Fruit fly (Drosophila melanogaster) whole organism, embryonic: ENCODE results near the gene CG3566.
A peak's percentile ranks its signal among the peaks of the same experiment; 100 is the strongest.

Source experiments
- Atf-2 ChIP-seq: fragments of 200-800 bp; sonication (Bioruptor generic); optimal IDR thresholded peaks from 2 replicates; lab custom pipeline; 2016; ENCODE audit warnings: missing biosample characterization, missing genetic modification characterization
- CG10979 ChIP-seq: fragments of 200-800 bp; sonication (Bioruptor generic); optimal IDR thresholded peaks from 2 replicates; lab custom pipeline; 2018; ENCODE audit warnings: missing biosample characterization, mild to moderate bottlenecking, missing genetic modification characterization, moderate library complexity
- CG11093 ChIP-seq: fragments of 200-800 bp; sonication (Bioruptor generic); IDR thresholded peaks from 3 replicates; pipeline ENCODE4 v1.3.6; 2022; ENCODE audit warnings: missing biosample characterization, missing genetic modification characterization
- CG12659 ChIP-seq: fragments of 200-800 bp; sonication (Bioruptor generic); optimal IDR thresholded peaks from 3 replicates; lab custom pipeline; 2017; ENCODE audit warnings: mild to moderate bottlenecking, missing biosample characterization, missing genetic modification reagents, missing genetic modification characterization
- CG13123 ChIP-seq: fragments of 200-800 bp; sonication (Bioruptor generic); optimal IDR thresholded peaks from 2 replicates; lab custom pipeline; 2016; ENCODE audit warnings: missing biosample characterization, missing genetic modification characterization
- CG13624 ChIP-seq: fragments of 200-800 bp; sonication (Bioruptor generic); optimal IDR thresholded peaks from 2 replicates; lab custom pipeline; 2016; ENCODE audit warnings: missing biosample characterization, missing genetic modification characterization
- CG17186 ChIP-seq: fragments of 200-800 bp; sonication (Bioruptor generic); optimal IDR thresholded peaks from 3 replicates; lab custom pipeline; 2017; ENCODE audit warnings: missing biosample characterization, missing genetic modification reagents, missing genetic modification characterization
- CG2120 ChIP-seq: fragments of 200-800 bp; sonication (Bioruptor generic); optimal IDR thresholded peaks from 3 replicates; lab custom pipeline; 2016; ENCODE audit warnings: missing biosample characterization, missing genetic modification characterization
- CG30431 ChIP-seq: fragments of 200-800 bp; sonication (Bioruptor generic); optimal IDR thresholded peaks from 2 replicates; lab custom pipeline; 2017; ENCODE audit warnings: missing biosample characterization, missing genetic modification characterization
- CG3838 ChIP-seq: fragments of 200-800 bp; sonication (Bioruptor generic); optimal IDR thresholded peaks from 3 replicates; lab custom pipeline; 2016; ENCODE audit warnings: missing biosample characterization, missing genetic modification characterization
- CG3847 ChIP-seq: fragments of 200-800 bp; sonication (Bioruptor generic); IDR thresholded peaks from 2 replicates; pipeline ENCODE4 v1.3.6; 2022; ENCODE audit warnings: missing biosample characterization, missing genetic modification characterization
- CG4424 ChIP-seq: fragments of 200-800 bp; sonication (Bioruptor generic); optimal IDR thresholded peaks from 3 replicates; lab custom pipeline; 2016; ENCODE audit warnings: missing biosample characterization, missing genetic modification characterization
- CG6254 ChIP-seq: fragments of 200-800 bp; sonication (Bioruptor generic); optimal IDR thresholded peaks from 3 replicates; lab custom pipeline; 2017; ENCODE audit warnings: mild to moderate bottlenecking, missing biosample characterization, missing genetic modification reagents, missing genetic modification characterization
- CG7271 ChIP-seq: fragments of 200-800 bp; sonication (Bioruptor generic); optimal IDR thresholded peaks from 2 replicates; lab custom pipeline; 2018; ENCODE audit warnings: missing biosample characterization, mild to moderate bottlenecking, missing genetic modification characterization, moderate library complexity
- CG8944 ChIP-seq: fragments of 200-800 bp; sonication (Bioruptor generic); optimal IDR thresholded peaks from 3 replicates; lab custom pipeline; 2016; ENCODE audit warnings: missing biosample characterization, missing genetic modification characterization
- CG9215 ChIP-seq: fragments of 200-800 bp; sonication (Bioruptor generic); IDR thresholded peaks from 2 replicates; pipeline ENCODE4 v1.3.6; 2022; ENCODE audit warnings: missing biosample characterization, missing genetic modification characterization
- Dll ChIP-seq: fragments of 200-800 bp; sonication (Bioruptor generic); IDR thresholded peaks from 4 replicates; pipeline ENCODE4 v1.3.6; 2022; ENCODE audit warnings: missing biosample characterization, missing genetic modification characterization; ENCODE audit not compliant: partially characterized antibody
- Doc2 ChIP-seq: fragments of 200-800 bp; sonication (Bioruptor generic); IDR thresholded peaks from 2 replicates; pipeline ENCODE4 v1.3.6; 2022; ENCODE audit warnings: missing biosample characterization, missing genetic modification characterization
- E2f1 ChIP-seq: fragments of 200-800 bp; sonication (Bioruptor generic); IDR thresholded peaks from 2 replicates; pipeline ENCODE4 v1.3.6; 2022; ENCODE audit warnings: missing biosample characterization, missing genetic modification characterization
- Eip74EF ChIP-seq, 2 experiments: fragments of 200-800 bp in 1 of 2; fragments of >200 bp in 1 of 2; sonication (Bioruptor generic) in 1 of 2; optimal IDR thresholded peaks; 2 replicates each; lab custom pipeline; 2017 to 2019; ENCODE audit warnings: missing biosample characterization in 2 of 2, missing genetic modification characterization in 2 of 2, mild to moderate bottlenecking in 1 of 2, moderate library complexity in 1 of 2
- Hmx ChIP-seq: fragments of 200-800 bp; sonication (Bioruptor generic); optimal IDR thresholded peaks from 2 replicates; lab custom pipeline; 2016; ENCODE audit warnings: missing biosample characterization, missing genetic modification characterization
- Lpt ChIP-seq: fragments of >200 bp; optimal IDR thresholded peaks from 2 replicates; lab custom pipeline; 2018; ENCODE audit warnings: missing biosample characterization, missing genetic modification characterization
- Neu2 ChIP-seq: fragments of 200-800 bp; sonication (Bioruptor generic); optimal IDR thresholded peaks from 3 replicates; lab custom pipeline; 2016; ENCODE audit warnings: missing biosample characterization, missing genetic modification characterization, borderline replicate concordance
- Nf-YB ChIP-seq: fragments of 200-800 bp; sonication (Bioruptor generic); optimal IDR thresholded peaks from 3 replicates; lab custom pipeline; 2019; ENCODE audit warnings: missing biosample characterization, mild to moderate bottlenecking, missing genetic modification characterization, moderate library complexity
- NfI ChIP-seq: fragments of 200-800 bp; sonication (Bioruptor generic); optimal IDR thresholded peaks from 3 replicates; lab custom pipeline; 2018; ENCODE audit warnings: missing biosample characterization, mild to moderate bottlenecking, missing genetic modification characterization, moderate library complexity
- Opbp ChIP-seq: fragments of 200-800 bp; sonication (Bioruptor generic); IDR thresholded peaks from 3 replicates; pipeline ENCODE4 v1.3.6; 2022; ENCODE audit warnings: missing biosample characterization, missing genetic modification characterization; ENCODE audit not compliant: partially characterized antibody
- Six4 ChIP-seq: fragments of 200-800 bp; sonication (Bioruptor generic); optimal IDR thresholded peaks from 2 replicates; lab custom pipeline; 2016; ENCODE audit warnings: missing biosample characterization, missing genetic modification characterization
- Sry-β ChIP-seq: fragments of 200-800 bp; sonication (Bioruptor generic); optimal IDR thresholded peaks from 2 replicates; lab custom pipeline; 2018; ENCODE audit warnings: missing biosample characterization, mild to moderate bottlenecking, missing genetic modification characterization, moderate library complexity
- Tbp ChIP-seq: fragments of >200 bp; optimal IDR thresholded peaks from 2 replicates; lab custom pipeline; 2018; ENCODE audit warnings: missing biosample characterization, missing genetic modification characterization
- ase ChIP-seq: fragments of 200-800 bp; sonication (Bioruptor generic); IDR thresholded peaks from 3 replicates; pipeline ENCODE4 v1.3.6; 2022; ENCODE audit warnings: missing biosample characterization, missing genetic modification characterization
- croc ChIP-seq: fragments of 200-800 bp; sonication (Bioruptor generic); conservative IDR thresholded peaks from 3 replicates; pipeline ENCODE4 v1.3.6; 2022; ENCODE audit warnings: missing biosample characterization, missing genetic modification characterization
- dan ChIP-seq: fragments of 200-800 bp; sonication (Bioruptor generic); IDR thresholded peaks from 2 replicates; pipeline ENCODE4 v1.3.6; 2022; ENCODE audit warnings: missing biosample characterization, missing genetic modification characterization
- dmrt11E ChIP-seq: fragments of 200-800 bp; sonication (Bioruptor generic); optimal IDR thresholded peaks from 3 replicates; lab custom pipeline; 2018; ENCODE audit warnings: missing biosample characterization, mild to moderate bottlenecking, missing genetic modification characterization, moderate library complexity
- eve ChIP-seq, 2 experiments: fragments of >200 bp; optimal IDR thresholded peaks; 2 replicates each; lab custom pipeline; 2017; ENCODE audit warnings: missing biosample characterization in 2 of 2, missing genetic modification characterization in 2 of 2
- ftz-f1 ChIP-seq: fragments of 200-800 bp; sonication (Bioruptor generic); optimal IDR thresholded peaks from 2 replicates; lab custom pipeline; 2016; ENCODE audit warnings: missing biosample characterization, missing genetic modification characterization
- gce ChIP-seq: fragments of 200-800 bp; sonication (Bioruptor generic); IDR thresholded peaks from 3 replicates; pipeline ENCODE4 v1.3.6; 2022; ENCODE audit warnings: missing biosample characterization, missing genetic modification characterization
- gfzf ChIP-seq: fragments of 200-800 bp; sonication (Bioruptor generic); optimal IDR thresholded peaks from 2 replicates; lab custom pipeline; 2016; ENCODE audit warnings: missing biosample characterization, mild to moderate bottlenecking, missing genetic modification characterization, moderate library complexity
- gro ChIP-seq: fragments of 200-800 bp; sonication (Bioruptor generic); optimal IDR thresholded peaks from 2 replicates; lab custom pipeline; 2016; ENCODE audit warnings: missing biosample characterization, missing genetic modification characterization
- gsb ChIP-seq: fragments of 200-800 bp; sonication (Bioruptor generic); IDR thresholded peaks from 2 replicates; pipeline ENCODE4 v1.3.6; 2022; ENCODE audit warnings: missing biosample characterization, missing genetic modification characterization
- gt ChIP-seq: fragments of 200-800 bp; sonication (Bioruptor generic); IDR thresholded peaks from 2 replicates; pipeline ENCODE4 v1.3.6; 2022; ENCODE audit warnings: missing biosample characterization, missing genetic modification characterization
- ham ChIP-seq: fragments of 200-800 bp; sonication (Bioruptor generic); IDR thresholded peaks from 2 replicates; pipeline ENCODE4 v1.3.6; 2022; ENCODE audit warnings: missing biosample characterization, missing genetic modification characterization
- ken ChIP-seq: fragments of 200-800 bp; sonication (Bioruptor generic); IDR thresholded peaks from 3 replicates; pipeline ENCODE4 v1.3.6; 2022; ENCODE audit warnings: missing biosample characterization, missing genetic modification characterization
- lilli ChIP-seq: fragments of 200-800 bp; sonication (Bioruptor generic); optimal IDR thresholded peaks from 3 replicates; lab custom pipeline; 2016; ENCODE audit warnings: missing biosample characterization, missing genetic modification characterization
- lola ChIP-seq, 3 experiments: fragments of >200 bp in 2 of 3; fragments of 200-800 bp in 1 of 3; sonication (Bioruptor generic) in 1 of 3; optimal IDR thresholded peaks; 2 replicates each; lab custom pipeline; 2017 to 2019; ENCODE audit warnings: missing biosample characterization in 3 of 3, missing genetic modification characterization in 3 of 3, mild to moderate bottlenecking in 1 of 3, moderate library complexity in 1 of 3
- nerfin-1 ChIP-seq: fragments of 200-800 bp; sonication (Bioruptor generic); optimal IDR thresholded peaks from 3 replicates; lab custom pipeline; 2019; ENCODE audit warnings: missing biosample characterization, mild to moderate bottlenecking, missing genetic modification characterization, moderate library complexity
- pzg ChIP-seq: fragments of 200-800 bp; sonication (Bioruptor generic); optimal IDR thresholded peaks from 3 replicates; lab custom pipeline; 2018; ENCODE audit warnings: missing biosample characterization, mild to moderate bottlenecking, missing genetic modification characterization, moderate library complexity
- rib ChIP-seq: fragments of 200-800 bp; sonication (Bioruptor generic); IDR thresholded peaks from 2 replicates; pipeline ENCODE4 v1.3.6; 2022; ENCODE audit warnings: missing biosample characterization, missing genetic modification characterization
- ro ChIP-seq: fragments of 200-800 bp; sonication (Bioruptor generic); IDR thresholded peaks from 2 replicates; pipeline ENCODE4 v1.3.6; 2022; ENCODE audit warnings: missing biosample characterization, missing genetic modification characterization
- sc ChIP-seq, 3 experiments: fragments of >200 bp in 2 of 3; fragments of 200-800 bp in 1 of 3; sonication (Bioruptor generic) in 1 of 3; optimal IDR thresholded peaks; 2 replicates in 2 of 3; 3 replicates in 1 of 3; lab custom pipeline; 2017; ENCODE audit warnings: mild to moderate bottlenecking in 1 of 3, missing biosample characterization in 1 of 3, missing genetic modification characterization in 1 of 3, missing genetic modification reagents in 1 of 3
- tna ChIP-seq: fragments of 200-800 bp; sonication (Bioruptor generic); IDR thresholded peaks from 2 replicates; pipeline ENCODE4 v1.3.6; 2022; ENCODE audit warnings: missing biosample characterization, missing genetic modification characterization; ENCODE audit not compliant: partially characterized antibody
- z ChIP-seq: fragments of 200-800 bp; sonication (Bioruptor generic); IDR thresholded peaks from 3 replicates; pipeline ENCODE4 v1.3.6; 2022; ENCODE audit warnings: missing biosample characterization, missing genetic modification characterization

The CG3566 gene

DNA sequence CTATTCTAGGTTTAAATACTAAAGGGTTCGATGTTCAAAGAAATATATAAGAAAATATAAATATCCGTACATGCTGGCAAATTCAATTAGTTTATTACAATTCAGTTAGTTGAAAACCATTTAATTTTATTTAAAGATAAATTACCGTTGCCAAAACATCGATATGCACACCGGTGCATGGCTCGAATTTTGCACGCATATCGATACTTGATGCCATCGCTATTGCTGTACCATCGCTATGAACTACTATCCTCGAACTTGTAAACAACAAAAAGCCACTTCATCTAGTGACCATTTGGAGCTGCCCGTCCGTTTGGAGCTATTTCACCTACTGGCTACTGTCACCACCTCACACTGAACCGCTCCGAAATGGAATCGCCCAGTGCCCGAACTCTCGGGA is 15.6 kb downstream of the CG3566 start, which contains the start of gene Josd (continued):
- no peak for TF ChIP-seq Lpt (GFP tag; lab: Kevin White, UChicago)
- peak; percentile 51 for TF ChIP-seq pzg (GFP tag; lab: Kevin White, UChicago)
- TF ChIP-seq Nf-YB (GFP tag; lab: Kevin White, UChicago): no peak
- no peak for TF ChIP-seq croc (GFP tag; lab: Robert Waterston, UW)
- no peak for TF ChIP-seq CG30431 (GFP tag; lab: Kevin White, UChicago)
- TF ChIP-seq ham: no peak
- no peak for TF ChIP-seq Hmx (GFP tag; lab: Kevin White, UChicago)
- no peak for TF ChIP-seq nerfin-1
- TF ChIP-seq Eip74EF (GFP tag; optimal IDR thresholded peaks at IDR 0.05; lab: Kevin White, UChicago): no peak
- no peak for TF ChIP-seq E2f1 (GFP tag; lab: Robert Waterston, UW)
- no peak for TF ChIP-seq dmrt11E (tag; lab: Kevin White, UChicago)
- TF ChIP-seq CG9215: no peak
- no peak for TF ChIP-seq rib (GFP tag; lab: Robert Waterston, UW)
- TF ChIP-seq Sry-β (GFP tag; lab: Kevin White, UChicago): no peak
- no peak for TF ChIP-seq lilli (GFP tag; lab: Kevin White, UChicago)
- no peak for TF ChIP-seq CG6254 (GFP tag; lab: Kevin White, UChicago)
- TF ChIP-seq CG3838 (GFP tag; lab: Kevin White, UChicago): no peak
- TF ChIP-seq Dll: peak; percentile 87
- no peak for TF ChIP-seq Tbp (GFP tag; lab: Kevin White, UChicago)
- TF ChIP-seq ro (GFP tag; lab: Robert Waterston, UW): no peak
- TF ChIP-seq CG12659 (GFP tag; lab: Kevin White, UChicago): peak; percentile 33
- no peak for TF ChIP-seq NfI (GFP tag; lab: Kevin White, UChicago)
- TF ChIP-seq gt: no peak
- no peak for TF ChIP-seq ftz-f1 (GFP tag; lab: Kevin White, UChicago)
- no peak for TF ChIP-seq ken (GFP tag; lab: Robert Waterston, UW)
- TF ChIP-seq gro (GFP tag; lab: Kevin White, UChicago): no peak
- peak; percentile 85 for TF ChIP-seq Opbp (GFP tag; lab: Robert Waterston, UW)
- TF ChIP-seq z (GFP tag; lab: Robert Waterston, UW): no peak
- TF ChIP-seq CG3847 (GFP tag; lab: Robert Waterston, UW): no peak
- no peak for TF ChIP-seq CG13624 (GFP tag; lab: Kevin White, UChicago)
- no peak for TF ChIP-seq sc (optimal IDR thresholded peaks at IDR 0.05; lab: Kevin White, UChicago)
- TF ChIP-seq sc (GFP tag; optimal IDR thresholded peaks at IDR 0.05; lab: Kevin White, UChicago): no peak
- TF ChIP-seq tna (GFP tag; lab: Robert Waterston, UW): peak; percentile 54
- no peak for TF ChIP-seq CG11093 (GFP tag; lab: Robert Waterston, UW)
- no peak for TF ChIP-seq eve (GFP tag; optimal IDR thresholded peaks at IDR 0.05; lab: Kevin White, UChicago)
- TF ChIP-seq gfzf (GFP tag; lab: Kevin White, UChicago): no peak
- no peak for TF ChIP-seq CG17186 (GFP tag; lab: Kevin White, UChicago)
- TF ChIP-seq Atf-2 (GFP tag; lab: Kevin White, UChicago): no peak
- TF ChIP-seq CG2120 (GFP tag; lab: Kevin White, UChicago): no peak
- TF ChIP-seq gsb: no peak
- TF ChIP-seq CG10979 (tag; lab: Kevin White, UChicago): no peak
- no peak for TF ChIP-seq Neu2 (GFP tag; lab: Kevin White, UChicago)
- no peak for TF ChIP-seq gce (GFP tag; lab: Robert Waterston, UW)
- TF ChIP-seq dan (GFP tag; lab: Robert Waterston, UW): no peak
- TF ChIP-seq Doc2: no peak
- TF ChIP-seq lola (GFP tag; optimal IDR thresholded peaks at IDR 0.05; lab: Kevin White, UChicago): no peak
- TF ChIP-seq CG4424 (GFP tag; lab: Kevin White, UChicago): no peak
- TF ChIP-seq CG13123 (GFP tag; lab: Kevin White, UChicago): no peak
- TF ChIP-seq ase (GFP tag; lab: Robert Waterston, UW): no peak
- no peak for TF ChIP-seq Six4 (GFP tag; lab: Kevin White, UChicago)
- no peak for TF ChIP-seq CG7271 (tag; lab: Kevin White, UChicago)
- no peak for TF ChIP-seq CG8944
